Worm (Caenorhabditis elegans) whole organism, L4/young adult: ENCODE measurements around the gene ZC190.4.

Source experiments
- W03F9.2 ChIP-seq: fragments of 150-350 bp; optimal IDR thresholded peaks from 2 replicates; lab custom pipeline; 2014; ENCODE audit warnings: missing biosample characterization, missing genetic modification characterization
- dao-5 ChIP-seq: sonication (generic microtip); optimal IDR thresholded peaks from 2 replicates; lab custom pipeline; 2016; ENCODE audit warnings: missing genotype, missing genetic modification characterization, moderate library complexity, missing compliant biosample characterization
- him-1 ChIP-seq: sonication (generic microtip); optimal IDR thresholded peaks from 2 replicates; lab custom pipeline; 2016; ENCODE audit warnings: missing genotype, missing genetic modification reagents, missing genetic modification characterization, missing compliant biosample characterization

Gene ZC190.4

DNA sequence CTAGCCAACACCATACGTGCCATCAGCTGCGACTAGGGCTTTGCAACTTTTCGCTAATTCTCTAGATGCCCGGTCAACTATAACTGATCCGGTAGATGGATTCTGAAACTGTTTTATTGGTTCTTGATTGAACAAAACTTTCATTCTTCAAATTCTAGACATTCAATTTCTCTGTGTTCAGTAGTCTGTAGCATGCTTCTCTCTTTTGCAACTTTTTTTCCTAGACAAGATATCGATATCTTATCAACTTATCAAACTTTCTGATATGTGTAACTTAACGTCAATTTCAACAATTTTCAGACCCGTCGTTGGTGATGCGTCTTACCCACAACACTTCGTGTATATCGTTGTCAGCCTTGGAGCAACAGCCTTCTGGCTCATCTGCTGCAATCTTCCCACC lies at the start of gene ZC190.4:
TSS of gene ZC190.4 (plus strand) at position 301 of the 400 bp plus-strand sequence.
- TF ChIP-seq W03F9.2 (tag; lab: Kevin White, UChicago) (no peak), him-1 (no peak), dao-5 (tag; lab: Kevin White, UChicago) (no peak)

DNA sequence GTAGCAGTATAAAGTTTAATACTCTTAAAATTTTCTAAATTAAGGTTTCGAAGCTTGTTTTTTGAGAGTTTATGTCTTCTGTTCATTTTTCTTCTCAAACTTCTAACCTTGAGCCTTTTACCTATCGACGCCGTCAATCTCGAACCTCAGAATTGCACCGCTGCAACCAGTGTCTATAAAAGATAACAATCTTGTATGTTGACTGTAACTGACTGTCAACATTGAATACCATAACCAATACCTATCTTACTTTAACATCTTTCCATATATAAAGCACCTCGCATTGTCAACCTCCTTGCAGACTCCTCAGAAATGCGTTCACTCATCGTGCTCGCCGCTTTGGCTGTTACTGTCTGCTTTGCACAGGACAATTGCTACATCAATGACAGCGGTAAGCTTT lies 47.1 kb upstream of the ZC190.4 start, which contains the start of gene grd-5:
TSS of gene grd-5 (plus strand) at position 295 of the 400 bp plus-strand sequence.
- TF ChIP-seq W03F9.2 (tag; lab: Kevin White, UChicago) (no peak), dao-5 (tag; lab: Kevin White, UChicago) (no peak), him-1 (no peak)

DNA sequence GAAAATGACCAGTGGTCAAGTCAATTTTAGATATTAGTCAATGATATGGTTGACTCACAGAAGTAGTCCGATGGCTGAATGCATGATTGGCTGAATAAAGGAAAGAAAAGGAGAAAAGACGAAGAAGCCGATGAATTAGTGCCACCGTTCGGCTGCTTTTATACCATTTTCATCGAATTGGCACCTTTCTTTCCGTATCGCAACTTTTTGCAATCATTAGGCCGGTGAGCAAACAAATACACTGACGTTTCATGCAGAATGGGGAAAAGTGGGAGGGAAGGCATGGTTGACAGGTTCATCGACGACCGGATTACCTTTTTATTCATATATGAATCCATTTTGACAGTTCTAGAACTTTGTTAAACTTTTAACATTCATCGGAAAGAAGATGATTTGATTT lies 44.7 kb upstream of the ZC190.4 start, which contains the start of gene idpc-2:
TSS of gene idpc-2 (minus strand) at position 101 of the 400 bp plus-strand sequence.
- TF ChIP-seq dao-5 (tag; lab: Kevin White, UChicago) (no peak), him-1 (no peak), W03F9.2 (tag; lab: Kevin White, UChicago) (no peak)

DNA sequence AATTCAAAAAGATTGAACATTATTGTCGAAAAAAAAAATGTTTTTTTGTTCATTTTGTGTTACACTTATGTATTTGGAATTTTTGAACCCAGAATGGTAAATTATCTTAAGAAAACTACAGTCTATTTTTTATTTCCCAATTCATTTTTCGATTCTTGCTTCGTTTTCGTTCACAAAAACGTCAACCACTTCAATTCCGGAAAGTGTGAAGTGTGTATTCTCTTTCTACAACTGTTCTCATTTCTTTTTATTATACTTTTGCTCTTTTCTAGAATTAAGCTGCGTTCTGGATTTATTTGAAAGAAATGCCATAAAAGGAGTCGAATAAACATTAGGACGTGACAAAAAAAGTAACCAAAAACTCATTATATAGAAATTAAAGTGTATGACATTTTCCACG lies 43.6 kb upstream of the ZC190.4 start, which contains the start of gene F41E6.1:
TSS of gene F41E6.1 (plus strand) at position 301 of the 400 bp plus-strand sequence.
- TF ChIP-seq dao-5 (tag; lab: Kevin White, UChicago), result no peak
- no peak for TF ChIP-seq W03F9.2 (tag; lab: Kevin White, UChicago)
- no peak for TF ChIP-seq him-1

DNA sequence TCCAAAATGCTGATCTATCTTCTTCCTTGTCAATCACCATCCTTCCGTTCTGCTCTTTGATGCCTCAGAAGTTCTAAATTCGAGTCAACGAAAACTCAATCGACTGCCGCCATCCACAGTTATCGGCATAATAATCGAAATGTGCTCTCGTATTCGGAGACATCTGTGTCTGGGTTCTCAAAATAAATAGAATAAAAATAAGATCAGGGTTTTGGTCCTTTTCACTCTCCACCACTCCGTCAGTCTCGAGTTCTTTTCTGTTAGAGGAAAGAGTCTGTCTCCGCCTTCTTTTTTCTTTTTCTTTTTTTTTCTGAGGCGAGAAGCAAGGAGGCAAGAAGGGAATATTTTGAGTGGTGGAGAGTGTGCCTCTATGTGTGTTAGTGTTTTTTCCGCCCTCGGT lies 42.1 kb upstream of the ZC190.4 start, which contains the start of gene F41E6.17:
TSS of gene F41E6.17 (plus strand) at position 348 of the 400 bp plus-strand sequence.
- TF ChIP-seq dao-5 (tag; lab: Kevin White, UChicago) (no peak), W03F9.2 (tag; lab: Kevin White, UChicago) (no peak), him-1 (no peak)

DNA sequence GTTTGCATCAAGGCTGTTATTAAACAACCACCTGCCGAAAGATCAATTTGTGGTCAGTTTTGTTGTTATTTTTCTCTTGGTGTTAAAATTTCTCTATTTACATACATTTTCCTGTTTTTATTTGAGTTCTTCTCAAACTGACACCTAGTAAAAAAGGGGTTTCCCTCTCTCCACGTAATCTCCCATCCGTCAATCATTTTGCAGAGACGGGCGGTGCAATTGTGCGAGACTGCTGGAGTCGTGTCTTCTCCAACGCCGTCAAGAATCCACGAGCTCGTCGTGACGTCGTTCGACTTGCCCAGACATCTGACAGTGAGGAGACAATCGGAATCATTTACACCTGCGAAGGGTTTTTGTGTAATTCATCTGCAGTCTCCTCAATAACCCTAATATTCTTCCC lies 39.5 kb upstream of the ZC190.4 start:
- TF ChIP-seq W03F9.2 (tag; lab: Kevin White, UChicago) (no peak), dao-5 (tag; lab: Kevin White, UChicago) (no peak), him-1 (no peak)

DNA sequence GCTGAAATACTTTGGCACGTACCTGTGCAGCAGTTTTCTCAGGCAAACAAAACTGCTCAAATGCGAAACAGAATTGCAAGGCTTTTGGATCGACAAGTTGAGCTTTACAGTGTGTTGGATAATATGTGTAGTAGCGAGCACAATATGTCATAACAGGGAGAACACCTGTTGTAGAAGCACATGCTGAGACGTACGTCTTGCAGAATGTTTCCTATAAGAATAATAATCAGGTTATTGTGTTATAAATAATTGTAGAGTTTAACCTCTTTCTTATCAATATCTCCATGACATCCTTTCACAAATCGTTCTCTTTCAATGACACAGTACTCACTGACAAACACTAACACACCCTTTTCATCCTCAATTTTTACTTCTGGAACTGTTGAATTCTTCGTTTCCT lies 38.3 kb upstream of the ZC190.4 start:
- TF ChIP-seq him-1 (no peak), W03F9.2 (tag; lab: Kevin White, UChicago) (no peak), dao-5 (tag; lab: Kevin White, UChicago) (no peak)

DNA sequence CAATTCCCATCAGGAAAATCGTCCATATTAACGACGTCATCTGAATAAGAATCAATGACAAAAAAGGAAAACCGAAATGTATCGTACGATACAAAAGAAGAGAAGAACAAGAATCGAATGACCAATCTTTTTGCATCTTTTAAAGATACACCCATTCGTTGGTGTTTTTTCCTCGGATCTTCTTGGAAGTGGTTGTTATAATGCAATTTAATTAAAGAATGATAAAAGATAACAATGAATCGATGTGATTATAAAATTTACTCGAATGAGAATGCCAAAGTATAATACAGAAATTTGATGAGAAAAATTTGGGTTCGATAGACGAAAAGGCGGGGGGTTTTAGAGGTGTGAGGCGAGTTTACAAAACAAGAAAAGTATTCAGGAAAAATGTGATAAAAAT lies 36.8 kb upstream of the ZC190.4 start, which contains the start of gene F41E6.12:
TSS of gene F41E6.12 (minus strand) at position 101 of the 400 bp plus-strand sequence.
- TF ChIP-seq W03F9.2 (tag; lab: Kevin White, UChicago) (no peak), him-1 (no peak), dao-5 (tag; lab: Kevin White, UChicago) (no peak)

DNA sequence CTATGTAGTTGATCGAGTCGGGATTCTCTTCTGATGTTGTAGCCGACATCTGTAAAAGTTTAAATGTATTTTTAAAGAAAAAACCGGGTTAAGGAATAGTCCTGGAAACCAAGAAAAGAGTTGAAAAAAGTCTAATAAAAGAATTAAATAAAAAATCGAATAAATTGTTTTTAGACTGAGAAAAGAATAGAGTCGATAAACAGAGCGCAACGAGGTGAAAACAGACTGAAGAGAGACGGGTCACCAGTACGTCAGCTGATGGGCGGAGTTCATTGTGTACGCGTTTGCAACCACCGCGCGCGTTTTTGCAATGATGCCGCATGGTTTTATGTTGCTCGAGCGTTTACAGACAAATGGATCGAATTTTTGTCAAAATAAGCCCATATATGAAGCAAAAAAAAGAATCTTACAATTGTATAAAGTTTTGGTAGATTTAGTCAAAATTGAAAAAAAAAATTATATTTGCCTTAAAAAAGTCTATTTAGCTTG lies 34.5 kb upstream of the ZC190.4 start, which contains the start of gene atg-18:
TSS of gene atg-18 (minus strand) at position 51 of the 489 bp plus-strand sequence.
- TF ChIP-seq him-1, result no peak
- TF ChIP-seq W03F9.2 (tag; lab: Kevin White, UChicago), result peak; percentile 47

DNA sequence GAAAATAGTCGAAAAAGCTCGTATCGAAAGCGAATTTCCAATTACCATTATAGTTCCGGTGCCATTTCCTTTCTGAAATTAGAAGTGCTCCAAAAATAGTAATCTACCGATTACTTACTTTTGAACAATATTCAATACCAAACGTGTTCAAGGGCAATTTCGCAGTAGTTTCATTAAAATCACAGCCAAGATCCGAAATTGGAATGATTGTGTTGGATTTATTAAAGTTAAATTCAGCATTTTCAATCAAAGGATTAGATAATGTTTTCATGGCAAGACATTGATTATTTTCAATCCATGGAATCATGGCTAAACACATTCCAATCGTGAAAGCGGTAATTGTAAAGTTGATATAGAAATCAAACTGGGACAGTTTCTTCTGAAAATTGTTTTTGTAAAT lies 33.1 kb upstream of the ZC190.4 start:
- TF ChIP-seq W03F9.2 (tag; lab: Kevin White, UChicago) (no peak), him-1 (no peak), dao-5 (tag; lab: Kevin White, UChicago) (no peak)

DNA sequence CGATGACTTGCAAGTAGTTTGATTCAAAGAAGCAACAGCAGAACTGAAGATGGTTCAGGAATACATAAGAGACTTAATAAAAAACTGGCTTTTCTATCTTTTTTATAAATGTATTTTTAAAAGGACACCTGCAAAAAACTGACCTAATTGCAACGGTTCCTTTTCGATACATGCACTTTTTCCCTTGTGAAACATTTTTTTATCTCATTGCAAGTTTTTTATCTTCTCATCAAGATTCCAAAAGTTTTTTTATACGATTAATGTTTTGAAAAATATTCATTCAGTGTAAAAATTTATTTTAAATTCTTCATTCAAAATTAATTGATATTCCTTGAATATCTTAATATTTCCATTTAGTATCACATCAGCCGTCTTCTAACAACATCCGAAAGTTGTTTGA lies 30.3 kb upstream of the ZC190.4 start, which contains the start of gene oac-29:
TSS of gene oac-29 (minus strand) at position 101 of the 400 bp plus-strand sequence.
- TF ChIP-seq dao-5 (tag; lab: Kevin White, UChicago) (no peak), him-1 (no peak), W03F9.2 (tag; lab: Kevin White, UChicago) (no peak)

DNA sequence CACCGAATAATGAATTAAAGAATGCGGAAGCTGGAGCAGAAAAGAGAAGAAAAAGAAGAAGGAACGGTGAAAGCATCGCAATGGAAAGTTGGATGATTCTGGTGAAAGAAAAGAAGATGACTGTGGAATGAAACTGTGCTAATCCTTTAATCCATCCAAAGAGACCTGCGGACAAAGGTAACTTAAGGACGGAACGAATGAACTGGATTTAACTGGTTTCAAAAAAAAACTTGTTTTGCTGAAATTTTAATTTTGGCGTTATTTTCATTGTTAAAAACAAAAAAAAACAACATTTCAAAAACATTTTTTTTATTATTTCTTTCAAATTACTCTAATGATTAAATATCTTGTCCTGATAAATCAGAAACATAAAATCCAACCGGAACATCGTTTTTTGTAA lies 29.0 kb upstream of the ZC190.4 start, which contains the start of gene grl-12:
TSS of gene grl-12 (minus strand) at position 101 of the 400 bp plus-strand sequence.
- TF ChIP-seq him-1, result no peak

DNA sequence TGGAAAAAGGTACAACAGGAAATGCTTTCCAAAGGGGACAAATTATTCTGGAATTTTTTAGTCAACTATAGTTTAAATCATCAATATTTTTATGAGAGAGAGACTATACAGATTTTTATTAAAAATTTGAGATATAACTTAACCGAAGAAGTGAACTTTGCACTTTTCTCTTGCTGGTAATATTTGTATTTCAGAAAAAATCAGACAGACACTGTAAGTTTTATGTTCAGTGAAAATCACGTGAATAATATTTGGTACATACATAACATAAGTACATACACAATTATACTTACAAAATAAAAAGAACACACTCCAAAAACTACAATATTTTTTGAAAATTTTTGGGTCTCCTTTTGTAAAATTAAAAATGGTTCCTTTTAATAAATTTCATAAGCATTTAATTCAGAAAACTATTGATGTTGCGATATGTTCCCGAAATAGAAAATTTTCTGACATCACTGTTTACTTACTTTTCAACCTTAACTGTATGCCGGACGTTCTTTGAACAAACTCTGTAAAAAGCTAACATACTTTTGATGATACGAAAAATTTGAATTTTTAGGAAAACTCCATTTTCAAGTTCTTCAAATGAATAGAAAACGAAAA lies 28.1 kb upstream of the ZC190.4 start, which contains the start of the genes F28A12.10 and acd-4:
TSS of gene F28A12.10 (minus strand) at position 101 of the 606 bp plus-strand sequence.
TSS of gene acd-4 (plus strand) at position 556 of the 606 bp plus-strand sequence.
- no peak for TF ChIP-seq him-1
- no peak for TF ChIP-seq W03F9.2 (tag; lab: Kevin White, UChicago)

DNA sequence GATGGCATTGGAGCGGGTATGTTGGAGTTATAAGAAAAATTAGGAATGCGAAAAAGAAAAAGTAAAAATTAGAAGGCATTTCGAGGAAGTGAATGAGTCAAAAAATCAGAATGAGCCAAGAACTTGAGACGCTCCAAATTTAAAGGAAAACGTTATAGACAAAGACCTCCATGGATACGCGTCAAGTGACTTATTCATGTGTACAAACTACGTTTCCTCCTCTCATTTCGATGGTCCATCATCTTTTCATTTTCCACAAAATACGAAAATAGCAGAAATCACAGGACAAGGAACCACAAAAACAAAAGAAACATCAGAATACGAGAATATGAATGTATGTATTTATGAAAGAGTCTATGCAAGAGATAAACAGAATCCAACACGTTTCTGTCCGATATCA lies 24.6 kb upstream of the ZC190.4 start, which contains the start of gene F28A12.3:
TSS of gene F28A12.3 (minus strand) at position 101 of the 400 bp plus-strand sequence.
- TF ChIP-seq dao-5 (tag; lab: Kevin White, UChicago) (no peak), W03F9.2 (tag; lab: Kevin White, UChicago) (no peak), him-1 (no peak)
